Fruit fly (Drosophila melanogaster) whole organism, pupa: ENCODE measurements around the gene Gr93d.

Experiments
- CG10348 ChIP-seq: fragments of 200-800 bp; sonication (Bioruptor generic); IDR thresholded peaks from 2 replicates; pipeline ENCODE4 v1.3.6; 2022; ENCODE audit warnings: missing biosample characterization, missing genetic modification characterization
- CG12605 ChIP-seq: fragments of 200-800 bp; sonication (Bioruptor generic); IDR thresholded peaks from 2 replicates; pipeline ENCODE4 v1.3.6; 2022; ENCODE audit warnings: missing biosample characterization, missing genetic modification characterization
- CG13204 ChIP-seq: fragments of 200-800 bp; sonication (Bioruptor generic); optimal IDR thresholded peaks from 2 replicates; lab custom pipeline; 2018; ENCODE audit warnings: missing biosample characterization, mild to moderate bottlenecking, missing genetic modification characterization, moderate library complexity
- CG14655 ChIP-seq: fragments of 200-800 bp; sonication (Bioruptor generic); optimal IDR thresholded peaks from 3 replicates; lab custom pipeline; 2017; ENCODE audit warnings: mild to moderate bottlenecking, missing biosample characterization, missing genetic modification reagents, missing genetic modification characterization
- CG15710 ChIP-seq: fragments of 200-800 bp; sonication (Bioruptor generic); optimal IDR thresholded peaks from 2 replicates; lab custom pipeline; 2018; ENCODE audit warnings: missing biosample characterization, mild to moderate bottlenecking, missing genetic modification characterization, moderate library complexity
- CG17806 ChIP-seq: fragments of 200-800 bp; sonication (Bioruptor generic); optimal IDR thresholded peaks from 2 replicates; lab custom pipeline; 2018; ENCODE audit warnings: missing biosample characterization, mild to moderate bottlenecking, missing genetic modification characterization, moderate library complexity
- CG32121 ChIP-seq: fragments of 200-800 bp; sonication (Bioruptor generic); IDR thresholded peaks from 2 replicates; pipeline ENCODE4 v1.3.6; 2022; ENCODE audit warnings: missing biosample characterization, missing genetic modification characterization
- CG34367 ChIP-seq: fragments of 200-800 bp; sonication (Bioruptor generic); optimal IDR thresholded peaks from 2 replicates; lab custom pipeline; 2018; ENCODE audit warnings: missing biosample characterization, mild to moderate bottlenecking, missing genetic modification characterization
- CG4496 ChIP-seq: fragments of 200-800 bp; sonication (Bioruptor generic); IDR thresholded peaks from 3 replicates; pipeline ENCODE4 v1.3.6; 2022; ENCODE audit warnings: missing biosample characterization, missing genetic modification characterization
- CG8159 ChIP-seq: fragments of 200-800 bp; sonication (Bioruptor generic); optimal IDR thresholded peaks from 3 replicates; lab custom pipeline; 2018; ENCODE audit warnings: missing biosample characterization, mild to moderate bottlenecking, missing genetic modification characterization, moderate library complexity
- CG8301 ChIP-seq: fragments of 200-800 bp; sonication (Bioruptor generic); optimal IDR thresholded peaks from 2 replicates; lab custom pipeline; 2018; ENCODE audit warnings: missing biosample characterization, mild to moderate bottlenecking, missing genetic modification characterization
- CG9948 ChIP-seq: fragments of 200-800 bp; sonication (Bioruptor generic); optimal IDR thresholded peaks from 2 replicates; lab custom pipeline; 2018; ENCODE audit warnings: missing biosample characterization, mild to moderate bottlenecking, missing genetic modification characterization, moderate library complexity
- D1 ChIP-seq: fragments of 200-800 bp; sonication (Bioruptor generic); optimal IDR thresholded peaks from 2 replicates; lab custom pipeline; 2018; ENCODE audit warnings: missing biosample characterization, mild to moderate bottlenecking, missing genetic modification characterization, moderate library complexity
- EcR ChIP-seq: fragments of 200-800 bp; sonication (Bioruptor generic); optimal IDR thresholded peaks from 3 replicates; lab custom pipeline; 2019; ENCODE audit warnings: missing biosample characterization, missing genetic modification characterization, mild to moderate bottlenecking, moderate library complexity, missing genetic modification reagents
- Ets98B ChIP-seq: fragments of 200-800 bp; sonication (Bioruptor generic); IDR thresholded peaks from 2 replicates; pipeline ENCODE4 v1.3.6; 2022; ENCODE audit warnings: missing biosample characterization, missing genetic modification characterization
- Pif1A ChIP-seq: fragments of 200-800 bp; sonication (Bioruptor generic); optimal IDR thresholded peaks from 3 replicates; lab custom pipeline; 2016; ENCODE audit warnings: missing biosample characterization, missing genetic modification characterization
- Pif1B ChIP-seq: fragments of 200-800 bp; sonication (Bioruptor generic); optimal IDR thresholded peaks from 3 replicates; lab custom pipeline; 2016; ENCODE audit warnings: missing biosample characterization, missing genetic modification characterization
- Snoo ChIP-seq: fragments of 200-800 bp; sonication (Bioruptor generic); optimal IDR thresholded peaks from 3 replicates; lab custom pipeline; 2017; ENCODE audit warnings: missing biosample characterization, mild to moderate bottlenecking, missing genetic modification characterization, inconsistent platforms
- fd96Ca ChIP-seq: fragments of 200-800 bp; sonication (Bioruptor generic); IDR thresholded peaks from 3 replicates; pipeline ENCODE4 v1.3.6; 2022; ENCODE audit warnings: missing biosample characterization, missing genetic modification characterization
- gl ChIP-seq: fragments of 200-800 bp; sonication (Bioruptor generic); optimal IDR thresholded peaks from 2 replicates; lab custom pipeline; 2018; ENCODE audit warnings: missing biosample characterization, mild to moderate bottlenecking, missing genetic modification characterization
- rn ChIP-seq: fragments of 200-800 bp; sonication (Bioruptor generic); IDR thresholded peaks from 2 replicates; pipeline ENCODE4 v1.3.6; 2022; ENCODE audit warnings: missing biosample characterization, missing genetic modification characterization

Gene Gr93d

dm6 chr3R:21837069-21837977 lies 9.1 kb downstream of the Gr93d start:
- TF ChIP-seq CG12605 (GFP tag; lab: Robert Waterston, UW) (peak; percentile 30; the same call in 1 of the 2 replicates), D1 (peak; percentile 76), gl (peak; percentile 20), CG34367 (no peak), CG8301 (tag; lab: Kevin White, UChicago) (peak; percentile 89), CG17806 (tag; lab: Kevin White, UChicago) (peak; percentile 86), Ets98B (GFP tag; lab: Robert Waterston, UW) (peak; percentile 82), CG9948 (tag; lab: Kevin White, UChicago) (peak; percentile 28), EcR (GFP tag; lab: Kevin White, UChicago) (peak; percentile 98), fd96Ca (no peak; the same call in 1 of the 3 replicates), CG4496 (GFP tag; lab: Robert Waterston, UW) (peak; percentile 84), CG32121 (GFP tag; lab: Robert Waterston, UW) (peak; percentile 46; the same call in 1 of the 2 replicates), Pif1A (GFP tag; lab: Kevin White, UChicago) (no peak), rn (0 out of 2 replicates have a peak, but pooled peaks have one; percentile 36), CG8159 (tag; lab: Kevin White, UChicago) (peak; percentile 85), CG15710 (no peak), CG10348 (no peak), Snoo (tag; lab: Kevin White, UChicago) (no peak), CG13204 (GFP tag; lab: Kevin White, UChicago) (peak; percentile 83), CG14655 (GFP tag; lab: Kevin White, UChicago) (peak; percentile 88), Pif1B (GFP tag; lab: Kevin White, UChicago) (peak; percentile 66)

DNA sequence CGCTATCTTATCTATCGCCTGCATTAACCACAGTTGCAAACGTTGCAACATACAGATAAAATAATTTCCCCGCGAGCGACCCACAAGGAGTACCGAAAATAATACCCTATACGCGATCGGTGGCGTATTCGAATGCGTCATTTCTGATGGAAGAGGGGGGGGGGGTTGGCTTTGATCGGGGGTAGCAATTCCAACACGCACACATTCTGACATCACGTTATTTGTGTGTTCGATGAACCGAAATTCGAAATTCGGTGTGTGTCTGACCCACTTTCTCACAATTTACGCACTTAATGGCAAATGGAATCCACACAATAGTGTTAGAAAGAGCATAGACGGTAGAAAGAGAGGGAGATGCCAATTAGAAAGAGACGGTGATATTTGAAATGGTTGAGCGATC lies 9.8 kb downstream of the Gr93d start:
- TF ChIP-seq fd96Ca, result no peak

DNA sequence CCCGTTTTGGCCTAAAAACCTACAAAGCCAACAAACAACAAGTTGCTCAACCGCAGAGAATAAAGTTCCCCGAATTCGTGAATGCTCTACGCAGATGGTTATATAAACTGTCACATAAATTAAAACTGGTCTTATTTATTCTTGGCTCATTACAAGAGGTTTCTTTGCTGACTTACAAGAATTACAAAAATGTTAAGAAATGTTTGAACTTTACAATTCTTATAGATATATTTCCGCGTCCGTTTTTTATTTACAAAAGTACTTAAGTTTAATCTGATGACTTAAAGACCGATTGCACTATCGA lies 10.3 kb downstream of the Gr93d start:
- TF ChIP-seq Pif1B (GFP tag; lab: Kevin White, UChicago) (no peak), CG8159 (tag; lab: Kevin White, UChicago) (no peak), CG32121 (GFP tag; lab: Robert Waterston, UW) (no peak), CG9948 (tag; lab: Kevin White, UChicago) (no peak), CG17806 (tag; lab: Kevin White, UChicago) (no peak), rn (no peak), CG15710 (no peak), CG12605 (GFP tag; lab: Robert Waterston, UW) (no peak), D1 (no peak), CG10348 (no peak), Snoo (tag; lab: Kevin White, UChicago) (no peak), CG4496 (GFP tag; lab: Robert Waterston, UW) (no peak), CG14655 (GFP tag; lab: Kevin White, UChicago) (no peak), CG34367 (no peak), EcR (GFP tag; lab: Kevin White, UChicago) (no peak), gl (no peak), fd96Ca (peak; percentile 38; the same call in 2 of the 3 replicates), Ets98B (GFP tag; lab: Robert Waterston, UW) (peak; percentile 63), CG13204 (GFP tag; lab: Kevin White, UChicago) (no peak), CG8301 (tag; lab: Kevin White, UChicago) (peak; percentile 8), Pif1A (GFP tag; lab: Kevin White, UChicago) (no peak)

dm6 chr3R:21835388-21836200 lies 10.9 kb downstream of the Gr93d start:
- TF ChIP-seq CG32121 (GFP tag; lab: Robert Waterston, UW) (no peak), D1 (no peak), CG4496 (GFP tag; lab: Robert Waterston, UW) (peak; percentile 50; the same call in 1 of the 3 replicates)

dm6 chr3R:21834234-21835070 lies 12.0 kb downstream of the Gr93d start:
- TF ChIP-seq CG8301 (tag; lab: Kevin White, UChicago), result no peak
- no peak for TF ChIP-seq Snoo (tag; lab: Kevin White, UChicago)
- peak; percentile 9 for TF ChIP-seq CG34367
- TF ChIP-seq Pif1B (GFP tag; lab: Kevin White, UChicago), result peak; percentile 28
- no peak for TF ChIP-seq EcR (GFP tag; lab: Kevin White, UChicago)
- TF ChIP-seq CG32121 (GFP tag; lab: Robert Waterston, UW), result no peak
- no peak for TF ChIP-seq Pif1A (GFP tag; lab: Kevin White, UChicago)
- TF ChIP-seq CG14655 (GFP tag; lab: Kevin White, UChicago), result no peak
- TF ChIP-seq rn, result no peak
- TF ChIP-seq CG4496 (GFP tag; lab: Robert Waterston, UW), result no peak
- TF ChIP-seq CG17806 (tag; lab: Kevin White, UChicago), result no peak
- TF ChIP-seq CG15710, result no peak
